Worm (Caenorhabditis elegans): ENCODE data around the gene saeg-1.

ce11 chrV:10816831-10817230, 48.7 kb downstream of the saeg-1 start:
- TF ChIP-seq zag-1 (tag; optimal IDR thresholded peaks at IDR 0.05) (no peak), egl-27 (tag; optimal IDR thresholded peaks at IDR 0.05) (no peak), ama-1 (optimal IDR thresholded peaks at IDR 0.05) (no peak), mdl-1 (tag; optimal IDR thresholded peaks at IDR 0.05) (no peak), lir-3 (tag; optimal IDR thresholded peaks at IDR 0.05; ENCODE audit: poor library complexity) (no peak), nhr-77 (tag; optimal IDR thresholded peaks at IDR 0.05) (no peak), irx-1 (tag; optimal IDR thresholded peaks at IDR 0.05) (no peak), ceh-8 (GFP tag; optimal IDR thresholded peaks at IDR 0.05) (no peak), nhr-20 (tag; optimal IDR thresholded peaks at IDR 0.05) (no peak), dsc-1 (tag; optimal IDR thresholded peaks at IDR 0.05) (no peak), skn-1 (tag; optimal IDR thresholded peaks at IDR 0.05) (no peak)
